Worm (Caenorhabditis elegans) whole organism, L3 larva: Measurements from ENCODE around the gene wht-6.

Experiments
- R02D3.7 ChIP-seq: fragments of 150-350 bp; optimal IDR thresholded peaks from 2 replicates; lab custom pipeline; 2014; ENCODE audit warnings: missing biosample characterization, missing genetic modification characterization
- ZK546.5 ChIP-seq: sonication (generic microtip); optimal IDR thresholded peaks from 2 replicates; lab custom pipeline; 2017; ENCODE audit warnings: missing biosample characterization, missing genetic modification characterization
- aly-2 ChIP-seq: fragments of 150-350 bp; optimal IDR thresholded peaks from 2 replicates; lab custom pipeline; 2014; ENCODE audit warnings: missing biosample characterization, missing genetic modification characterization
- ama-1 ChIP-seq: fragments of 150-350 bp; optimal IDR thresholded peaks from 2 replicates; lab custom pipeline; 2018
- ceh-16 ChIP-seq: sonication (generic microtip); optimal IDR thresholded peaks from 2 replicates; lab custom pipeline; 2017; ENCODE audit warnings: missing biosample characterization, missing genetic modification characterization
- ceh-28 ChIP-seq: fragments of 150-350 bp; optimal IDR thresholded peaks from 2 replicates; lab custom pipeline; 2014; ENCODE audit warnings: missing biosample characterization, missing genetic modification reagents, missing genetic modification characterization
- ceh-82 ChIP-seq: fragments of 150-350 bp; optimal IDR thresholded peaks from 2 replicates; lab custom pipeline; 2014; ENCODE audit warnings: missing biosample characterization, missing genetic modification characterization
- ceh-9 ChIP-seq: sonication (generic microtip); optimal IDR thresholded peaks from 2 replicates; lab custom pipeline; 2018; ENCODE audit warnings: missing biosample characterization, missing genetic modification characterization
- egl-5 ChIP-seq: fragments of 150-350 bp; optimal IDR thresholded peaks from 2 replicates; lab custom pipeline; 2017; ENCODE audit warnings: missing biosample characterization, missing genetic modification reagents, missing genetic modification characterization, inconsistent platforms
- elt-1 ChIP-seq: fragments of 150-350 bp; optimal IDR thresholded peaks from 2 replicates; lab custom pipeline; 2014; ENCODE audit warnings: missing biosample characterization, missing genetic modification characterization
- elt-2 ChIP-seq: sonication (generic microtip); optimal IDR thresholded peaks from 2 replicates; lab custom pipeline; 2016; ENCODE audit warnings: missing genetic modification reagents, mild to moderate bottlenecking, missing genetic modification characterization, missing compliant biosample characterization
- elt-3 ChIP-seq, 3 experiments: fragments of 150-350 bp in 1 of 3; sonication (generic microtip) in 2 of 3; optimal IDR thresholded peaks; 2 replicates in 2 of 3; 4 replicates in 1 of 3; lab custom pipeline; 2014 to 2017; ENCODE audit warnings: missing biosample characterization in 3 of 3, missing genetic modification characterization in 3 of 3
- eor-1 ChIP-seq, 2 experiments: fragments of 150-350 bp; optimal IDR thresholded peaks; 2 replicates each; lab custom pipeline; 2014 to 2018; ENCODE audit warnings: missing biosample characterization in 2 of 2, missing genetic modification characterization in 2 of 2
- fkh-10 ChIP-seq: sonication (generic microtip); optimal IDR thresholded peaks from 2 replicates; lab custom pipeline; 2017; ENCODE audit warnings: missing biosample characterization, missing genetic modification reagents, missing genetic modification characterization
- fos-1 ChIP-seq: fragments of 150-350 bp; optimal IDR thresholded peaks from 2 replicates; lab custom pipeline; 2014; ENCODE audit warnings: missing biosample characterization, missing genetic modification characterization
- hmg-11 ChIP-seq: sonication (generic microtip); optimal IDR thresholded peaks from 2 replicates; lab custom pipeline; 2016; ENCODE audit warnings: missing genetic modification characterization, missing compliant biosample characterization
- jun-1 ChIP-seq: fragments of 150-350 bp; optimal IDR thresholded peaks from 2 replicates; lab custom pipeline; 2014; ENCODE audit warnings: missing biosample characterization, missing genetic modification reagents, missing genetic modification characterization
- lin-15B ChIP-seq: fragments of 150-350 bp; optimal IDR thresholded peaks from 2 replicates; lab custom pipeline; 2014; ENCODE audit warnings: missing biosample characterization, missing genetic modification characterization
- lin-39 ChIP-seq: fragments of 150-350 bp; optimal IDR thresholded peaks from 2 replicates; lab custom pipeline; 2018; ENCODE audit warnings: missing biosample characterization, missing genetic modification reagents, missing genetic modification characterization
- lsy-12 ChIP-seq: sonication (generic microtip); optimal IDR thresholded peaks from 2 replicates; lab custom pipeline; 2016; ENCODE audit warnings: mild to moderate bottlenecking, missing genetic modification characterization, missing compliant biosample characterization
- mdl-1 ChIP-seq: fragments of 150-350 bp; optimal IDR thresholded peaks from 2 replicates; lab custom pipeline; 2014; ENCODE audit warnings: missing biosample characterization, missing genetic modification characterization
- mml-1 ChIP-seq: fragments of 150-350 bp; sonication (generic microtip); optimal IDR thresholded peaks from 3 replicates; lab custom pipeline; 2014; ENCODE audit warnings: missing biosample characterization, missing genetic modification characterization
- nfya-1 ChIP-seq: sonication (generic microtip); optimal IDR thresholded peaks from 2 replicates; lab custom pipeline; 2017; ENCODE audit warnings: missing genetic modification characterization, mild to moderate bottlenecking, missing compliant biosample characterization, antibody characterized with exemption, moderate library complexity; ENCODE audit not compliant: insufficient read depth
- nhr-11 ChIP-seq: fragments of 150-350 bp; optimal IDR thresholded peaks from 2 replicates; lab custom pipeline; 2014; ENCODE audit warnings: missing biosample characterization, missing genetic modification characterization
- nhr-12 ChIP-seq: fragments of 150-350 bp; optimal IDR thresholded peaks from 2 replicates; lab custom pipeline; 2014; ENCODE audit warnings: missing biosample characterization, missing genetic modification characterization
- nhr-23 ChIP-seq: fragments of 150-350 bp; optimal IDR thresholded peaks from 2 replicates; lab custom pipeline; 2014; ENCODE audit warnings: missing biosample characterization, missing genetic modification reagents, missing genetic modification characterization
- nhr-25 ChIP-seq: sonication (generic microtip); optimal IDR thresholded peaks from 2 replicates; lab custom pipeline; 2017; ENCODE audit warnings: missing biosample characterization, missing genetic modification characterization
- nhr-43 ChIP-seq: sonication (generic microtip); optimal IDR thresholded peaks from 2 replicates; lab custom pipeline; 2016; ENCODE audit warnings: mild to moderate bottlenecking, missing genetic modification characterization, missing compliant biosample characterization; ENCODE audit not compliant: poor library complexity, severe bottlenecking
- nhr-76 ChIP-seq: fragments of 150-350 bp; sonication (generic microtip); optimal IDR thresholded peaks from 5 replicates; lab custom pipeline; 2014; ENCODE audit warnings: missing biosample characterization, missing genetic modification characterization
- pha-4 ChIP-seq: fragments of 150-350 bp; optimal IDR thresholded peaks from 2 replicates; lab custom pipeline; 2014; ENCODE audit warnings: missing biosample characterization, missing genetic modification reagents, missing genetic modification characterization
- pqm-1 ChIP-seq: fragments of 150-350 bp; optimal IDR thresholded peaks from 2 replicates; lab custom pipeline; 2017; ENCODE audit warnings: missing biosample characterization, missing genetic modification characterization, inconsistent platforms
- skn-1 ChIP-seq: fragments of 150-350 bp; optimal IDR thresholded peaks from 2 replicates; lab custom pipeline; 2014; ENCODE audit warnings: missing biosample characterization, missing genetic modification characterization
- snpc-4 ChIP-seq: fragments of 150-350 bp; optimal IDR thresholded peaks from 2 replicates; lab custom pipeline; 2014; ENCODE audit warnings: missing biosample characterization, missing genetic modification characterization
- tbx-2 ChIP-seq: sonication (generic microtip); optimal IDR thresholded peaks from 2 replicates; lab custom pipeline; 2016; ENCODE audit warnings: mild to moderate bottlenecking, missing genetic modification characterization, missing compliant biosample characterization
- unc-39 ChIP-seq: sonication (generic microtip); optimal IDR thresholded peaks from 4 replicates; lab custom pipeline; 2017; ENCODE audit warnings: missing biosample characterization, missing genetic modification characterization
- unc-62 ChIP-seq: fragments of 150-350 bp; sonication (generic microtip); optimal IDR thresholded peaks from 4 replicates; lab custom pipeline; 2014; ENCODE audit warnings: missing biosample characterization, missing genetic modification reagents, missing genetic modification characterization
- zag-1 ChIP-seq: fragments of 150-350 bp; optimal IDR thresholded peaks from 2 replicates; lab custom pipeline; 2014; ENCODE audit warnings: missing biosample characterization, missing genetic modification characterization
- ztf-11 ChIP-seq: fragments of 150-350 bp; optimal IDR thresholded peaks from 2 replicates; lab custom pipeline; 2014; ENCODE audit warnings: missing biosample characterization, missing genetic modification characterization
- ztf-4 ChIP-seq: fragments of 150-350 bp; optimal IDR thresholded peaks from 2 replicates; lab custom pipeline; 2014; ENCODE audit warnings: missing biosample characterization, missing genetic modification characterization

Gene wht-6

ce11 chrIII:6442305-6443125 is 29.0 kb upstream of the wht-6 start, which contains the start of gene mel-32:
mel-32 (minus strand) TSS chrIII:6443000.
- TF ChIP-seq fos-1 (no peak), ceh-16 (tag; lab: Kevin White, UChicago) (no peak), pha-4 (tag; lab: Kevin White, UChicago) (peak; percentile 48), ztf-11 (tag; lab: Kevin White, UChicago) (no peak), elt-2 (peak; percentile 84), ZK546.5 (tag; lab: Kevin White, UChicago) (no peak), nhr-23 (tag; lab: Kevin White, UChicago) (no peak), lin-39 (tag; lab: Kevin White, UChicago) (no peak), nhr-76 (tag; lab: Kevin White, UChicago) (no peak), lin-15B (tag; lab: Kevin White, UChicago) (peak; percentile 16), pqm-1 (peak; percentile 67), unc-62 (GFP tag; lab: Kevin White, UChicago) (no peak), ceh-9 (no peak), ama-1 (lab: Kevin White, UChicago) (peak; percentile 22), ceh-28 (tag; lab: Kevin White, UChicago) (peak; percentile 15), aly-2 (no peak), fkh-10 (no peak)

- no peak for TF ChIP-seq ceh-9
- TF ChIP-seq lin-39 (tag; lab: Kevin White, UChicago), result peak; percentile 26
- peak; percentile 78 for TF ChIP-seq nfya-1 (tag; lab: Kevin White, UChicago)
- peak; percentile 77 for TF ChIP-seq ama-1 (lab: Kevin White, UChicago)
- TF ChIP-seq pha-4 (tag; lab: Kevin White, UChicago), result peak; percentile 86
- no peak for TF ChIP-seq elt-1 (tag; lab: Kevin White, UChicago)
- TF ChIP-seq hmg-11, result peak; percentile 67
- peak; percentile 50 for TF ChIP-seq snpc-4 (tag; lab: Kevin White, UChicago)
- TF ChIP-seq mdl-1 (tag; lab: Kevin White, UChicago), result no peak
- peak; percentile 33 for TF ChIP-seq pqm-1
- peak; percentile 14 for TF ChIP-seq tbx-2
- peak; percentile 65 for TF ChIP-seq nhr-23 (tag; lab: Kevin White, UChicago)
- TF ChIP-seq nhr-43 (tag; lab: Kevin White, UChicago), result peak; percentile 76
- no peak for TF ChIP-seq zag-1 (tag; lab: Kevin White, UChicago)
- peak; percentile 64 for TF ChIP-seq elt-2
- no peak for TF ChIP-seq egl-5 (tag; lab: Kevin White, UChicago)
- peak; percentile 2 for TF ChIP-seq lin-15B (tag; lab: Kevin White, UChicago)
- TF ChIP-seq nhr-12, result no peak
- peak; percentile 45 for TF ChIP-seq nhr-25 (tag; lab: Kevin White, UChicago)
Observed at ce11 chrIII:6444335-6444734, 27.2 kb upstream of the wht-6 start, which contains the start of gene C05D11.13. C05D11.13 (minus strand) TSS chrIII:6444586.

ce11 chrIII:6446807-6447206 is 24.7 kb upstream of the wht-6 start, which contains the start of gene let-721:
let-721 (minus strand) TSS chrIII:6446907.
- TF ChIP-seq hmg-11 (no peak), elt-3 (tag; optimal IDR thresholded peaks at IDR 0.05; lab: Kevin White, UChicago) (no peak), zag-1 (tag; lab: Kevin White, UChicago) (no peak)
- TF ChIP-seq, all 47 proteins: peak for 0

- TF ChIP-seq nhr-25 (tag; lab: Kevin White, UChicago), result peak; percentile 58
- TF ChIP-seq fos-1, result no peak
- peak; percentile 81 for TF ChIP-seq nhr-43 (tag; lab: Kevin White, UChicago)
- no peak for TF ChIP-seq egl-5 (tag; lab: Kevin White, UChicago)
- TF ChIP-seq pqm-1, result peak; percentile 60
- no peak for TF ChIP-seq ceh-9
- peak; percentile 57 for TF ChIP-seq nhr-23 (tag; lab: Kevin White, UChicago)
- TF ChIP-seq nfya-1 (tag; lab: Kevin White, UChicago), result peak; percentile 58
- peak; percentile 62 for TF ChIP-seq lsy-12
- no peak for TF ChIP-seq ZK546.5 (tag; lab: Kevin White, UChicago)
- peak; percentile 56 for TF ChIP-seq pha-4 (tag; lab: Kevin White, UChicago)
- no peak for TF ChIP-seq aly-2
- TF ChIP-seq fkh-10, result no peak
- no peak for TF ChIP-seq ama-1 (lab: Kevin White, UChicago)
- no peak for TF ChIP-seq lin-15B (tag; lab: Kevin White, UChicago)
- no peak for TF ChIP-seq ztf-4 (tag; lab: Kevin White, UChicago)
- TF ChIP-seq mdl-1 (tag; lab: Kevin White, UChicago), result peak; percentile 53
- peak; percentile 40 for TF ChIP-seq nhr-11 (tag; lab: Kevin White, UChicago)
- TF ChIP-seq jun-1, result peak; percentile 9
- TF ChIP-seq elt-1 (tag; lab: Kevin White, UChicago), result no peak
- TF ChIP-seq skn-1 (tag; lab: Kevin White, UChicago), result no peak
- TF ChIP-seq ceh-28 (tag; lab: Kevin White, UChicago), result peak; percentile 8
- no peak for TF ChIP-seq ceh-82 (tag; lab: Kevin White, UChicago)
- TF ChIP-seq hmg-11, result peak; percentile 43
- peak; percentile 80 for TF ChIP-seq elt-2
- TF ChIP-seq snpc-4 (tag; lab: Kevin White, UChicago), result peak; percentile 32
- no peak for TF ChIP-seq R02D3.7 (tag; lab: Kevin White, UChicago)
- TF ChIP-seq mml-1 (tag; lab: Kevin White, UChicago), result no peak
- no peak for TF ChIP-seq eor-1 (tag; optimal IDR thresholded peaks at IDR 0.05; lab: Kevin White, UChicago)
- TF ChIP-seq elt-3 (tag; optimal IDR thresholded peaks at IDR 0.05; lab: Kevin White, UChicago), result no peak
- TF ChIP-seq unc-39 (tag; lab: Kevin White, UChicago), result no peak
- TF ChIP-seq, all 47 proteins: peak for 14
Observed at ce11 chrIII:6447521-6447920, 24.0 kb upstream of the wht-6 start.
